Worm (Caenorhabditis elegans): ENCODE measurements around the gene clec-189.

Gene clec-189

ce11 chrIV:15114324-15114723 is 6.3 kb upstream of the clec-189 start, which contains the start of gene M199.135:
Gene M199.135 (plus strand): TSS chrIV:15114624.
- TF ChIP-seq nhr-12 (tag; optimal IDR thresholded peaks at IDR 0.05) (no peak), nhr-76 (tag; optimal IDR thresholded peaks at IDR 0.05) (no peak), nhr-23 (tag; optimal IDR thresholded peaks at IDR 0.05) (no peak)

ce11 chrIV:15118390-15118789 is 2.2 kb upstream of the clec-189 start, which contains the start of gene M199.136:
Gene M199.136 (plus strand): TSS chrIV:15118690.
- no peak for TF ChIP-seq ceh-82 (tag; optimal IDR thresholded peaks at IDR 0.05)
- TF ChIP-seq egl-27 (tag; optimal IDR thresholded peaks at IDR 0.05): no peak
- TF ChIP-seq elt-1 (tag; optimal IDR thresholded peaks at IDR 0.05): no peak
- no peak for TF ChIP-seq ztf-4 (tag; optimal IDR thresholded peaks at IDR 0.05)
- no peak for TF ChIP-seq elt-2 (tag; optimal IDR thresholded peaks at IDR 0.05)
- no peak for TF ChIP-seq elt-3 (tag; optimal IDR thresholded peaks at IDR 0.05)
- TF ChIP-seq nfya-1 (tag; optimal IDR thresholded peaks at IDR 0.05; ENCODE audit: insufficient read depth): no peak
- no peak for TF ChIP-seq pha-4 (tag; optimal IDR thresholded peaks at IDR 0.05)

- TF ChIP-seq fkh-2 (tag; optimal IDR thresholded peaks at IDR 0.05): no peak
- no peak for TF ChIP-seq nhr-25 (tag; optimal IDR thresholded peaks at IDR 0.05)
- no peak for TF ChIP-seq sea-2 (GFP tag; optimal IDR thresholded peaks at IDR 0.05)
- no peak for TF ChIP-seq nhr-67 (tag; optimal IDR thresholded peaks at IDR 0.05)
- TF ChIP-seq mml-1 (tag; optimal IDR thresholded peaks at IDR 0.05): no peak
- TF ChIP-seq daf-12 (tag; optimal IDR thresholded peaks at IDR 0.05): no peak
- no peak for TF ChIP-seq tbx-2 (tag; optimal IDR thresholded peaks at IDR 0.05)
- no peak for TF ChIP-seq zag-1 (tag; optimal IDR thresholded peaks at IDR 0.05)
- TF ChIP-seq aly-2 (tag; optimal IDR thresholded peaks at IDR 0.05): no peak
- no peak for TF ChIP-seq fos-1 (tag; optimal IDR thresholded peaks at IDR 0.05)
- no peak for TF ChIP-seq nhr-12 (tag; optimal IDR thresholded peaks at IDR 0.05)
- no peak for TF ChIP-seq nhr-77 (tag; optimal IDR thresholded peaks at IDR 0.05)
- TF ChIP-seq egl-27 (tag; optimal IDR thresholded peaks at IDR 0.05): no peak
- no peak for TF ChIP-seq ceh-9 (tag; optimal IDR thresholded peaks at IDR 0.05)
- TF ChIP-seq unc-39 (tag; optimal IDR thresholded peaks at IDR 0.05): no peak
- TF ChIP-seq snpc-4 (tag; optimal IDR thresholded peaks at IDR 0.05): no peak
- TF ChIP-seq mdl-1 (tag; optimal IDR thresholded peaks at IDR 0.05): no peak
- TF ChIP-seq nhr-237 (tag; optimal IDR thresholded peaks at IDR 0.05): no peak
- TF ChIP-seq unc-62 (GFP tag; optimal IDR thresholded peaks at IDR 0.05): no peak
- TF ChIP-seq nhr-23 (tag; optimal IDR thresholded peaks at IDR 0.05): no peak
Measured at ce11 chrIV:15119268-15119667, 1.4 kb upstream of the clec-189 start.

- no peak for TF ChIP-seq ztf-4 (tag; optimal IDR thresholded peaks at IDR 0.05)
- no peak for TF ChIP-seq snpc-4 (tag; optimal IDR thresholded peaks at IDR 0.05)
Measured at ce11 chrIV:15122882-15123281, 2.2 kb downstream of the clec-189 start, which contains the start of gene M199.7. Gene M199.7 (plus strand): TSS chrIV:15123182.

ce11 chrIV:15126021-15126420 is 5.4 kb downstream of the clec-189 start, which contains the start of gene clec-190:
Gene clec-190 (minus strand): TSS chrIV:15126121.
- TF ChIP-seq aly-2 (tag; optimal IDR thresholded peaks at IDR 0.05): no peak
- no peak for TF ChIP-seq skn-1 (tag; optimal IDR thresholded peaks at IDR 0.05)
- TF ChIP-seq egl-27 (tag; optimal IDR thresholded peaks at IDR 0.05): no peak
- no peak for TF ChIP-seq elt-3 (tag; optimal IDR thresholded peaks at IDR 0.05)
- TF ChIP-seq ceh-9 (tag; optimal IDR thresholded peaks at IDR 0.05): no peak
- no peak for TF ChIP-seq lin-15B (tag; optimal IDR thresholded peaks at IDR 0.05)
- TF ChIP-seq mdl-1 (tag; optimal IDR thresholded peaks at IDR 0.05): no peak

- TF ChIP-seq nhr-28 (tag; optimal IDR thresholded peaks at IDR 0.05) (no peak), elt-1 (tag; optimal IDR thresholded peaks at IDR 0.05) (no peak), ceh-82 (tag; optimal IDR thresholded peaks at IDR 0.05) (no peak), pqm-1 (tag; optimal IDR thresholded peaks at IDR 0.05) (no peak), jun-1 (tag; optimal IDR thresholded peaks at IDR 0.05) (no peak), nhr-77 (tag; optimal IDR thresholded peaks at IDR 0.05) (no peak), fkh-10 (GFP tag; optimal IDR thresholded peaks at IDR 0.05) (no peak), nhr-43 (tag; optimal IDR thresholded peaks at IDR 0.05; ENCODE audit: poor library complexity, severe bottlenecking) (no peak), unc-62 (GFP tag; optimal IDR thresholded peaks at IDR 0.05) (no peak), hmg-11 (tag; optimal IDR thresholded peaks at IDR 0.05) (no peak), ztf-4 (tag; optimal IDR thresholded peaks at IDR 0.05) (no peak), lin-15B (tag; optimal IDR thresholded peaks at IDR 0.05) (no peak), unc-39 (tag; optimal IDR thresholded peaks at IDR 0.05) (no peak), fkh-2 (tag; optimal IDR thresholded peaks at IDR 0.05) (no peak), tbx-2 (tag; optimal IDR thresholded peaks at IDR 0.05) (no peak), pha-4 (tag; optimal IDR thresholded peaks at IDR 0.05) (no peak), ceh-9 (tag; optimal IDR thresholded peaks at IDR 0.05) (no peak), nhr-12 (tag; optimal IDR thresholded peaks at IDR 0.05) (no peak), lsy-12 (tag; optimal IDR thresholded peaks at IDR 0.05) (no peak), zag-1 (tag; optimal IDR thresholded peaks at IDR 0.05) (no peak)
Measured at ce11 chrIV:15127731-15128130, 7.1 kb downstream of the clec-189 start, which contains the start of gene M199.9. Gene M199.9 (minus strand): TSS chrIV:15127831.
